Worm (Caenorhabditis elegans) whole organism, L1 larva: ENCODE data around the gene arrd-14.

Experiments used
- C04F5.9 ChIP-seq: sonication (generic microtip); optimal IDR thresholded peaks from 2 replicates; lab custom pipeline; 2016; ENCODE audit warnings: missing genetic modification characterization, missing compliant biosample characterization
- alr-1 ChIP-seq: fragments of 200-800 bp; sonication (Bioruptor generic); optimal IDR thresholded peaks from 2 replicates; lab custom pipeline; 2018; ENCODE audit warnings: borderline replicate concordance, mild to moderate bottlenecking, missing genetic modification characterization, missing compliant biosample characterization
- ama-1 ChIP-seq: fragments of 150-350 bp; optimal IDR thresholded peaks from 2 replicates; lab custom pipeline; 2014
- efl-1 ChIP-seq, 4 experiments: fragments of 150-350 bp; optimal IDR thresholded peaks in 3 of 4; peaks in 1 of 4; 1 replicate in 1 of 4; 2 replicates in 3 of 4; lab custom pipeline; 2014; ENCODE audit warnings: missing biosample characterization in 2 of 4, missing genetic modification characterization in 2 of 4, missing genetic modification reagents in 2 of 4
- elt-3 ChIP-seq, 6 experiments: fragments of 150-350 bp in 1 of 6; sonication (generic microtip); optimal IDR thresholded peaks; 2 replicates each; lab custom pipeline; 2017 to 2018; ENCODE audit warnings: missing biosample characterization in 6 of 6, missing genetic modification characterization in 6 of 6, inconsistent platforms in 1 of 6
- fos-1 ChIP-seq: fragments of 150-350 bp; optimal IDR thresholded peaks from 2 replicates; lab custom pipeline; 2014; ENCODE audit warnings: missing biosample characterization, missing genetic modification characterization
- isw-1 ChIP-seq: fragments of 200-800 bp; sonication (Bioruptor generic); IDR thresholded peaks from 2 replicates; pipeline ENCODE4 v1.3.6; 2022; ENCODE audit warnings: missing genetic modification characterization, missing compliant biosample characterization
- nhr-11 ChIP-seq: fragments of 150-350 bp; optimal IDR thresholded peaks from 2 replicates; lab custom pipeline; 2014; ENCODE audit warnings: missing biosample characterization, missing genetic modification characterization
- nhr-71 ChIP-seq: sonication (generic microtip); optimal IDR thresholded peaks from 2 replicates; lab custom pipeline; 2016; ENCODE audit warnings: mild to moderate bottlenecking, missing genetic modification characterization, moderate library complexity, missing compliant biosample characterization
- zag-1 ChIP-seq: fragments of 150-350 bp; optimal IDR thresholded peaks from 2 replicates; lab custom pipeline; 2014; ENCODE audit warnings: missing biosample characterization, missing genetic modification characterization

Gene arrd-14

DNA sequence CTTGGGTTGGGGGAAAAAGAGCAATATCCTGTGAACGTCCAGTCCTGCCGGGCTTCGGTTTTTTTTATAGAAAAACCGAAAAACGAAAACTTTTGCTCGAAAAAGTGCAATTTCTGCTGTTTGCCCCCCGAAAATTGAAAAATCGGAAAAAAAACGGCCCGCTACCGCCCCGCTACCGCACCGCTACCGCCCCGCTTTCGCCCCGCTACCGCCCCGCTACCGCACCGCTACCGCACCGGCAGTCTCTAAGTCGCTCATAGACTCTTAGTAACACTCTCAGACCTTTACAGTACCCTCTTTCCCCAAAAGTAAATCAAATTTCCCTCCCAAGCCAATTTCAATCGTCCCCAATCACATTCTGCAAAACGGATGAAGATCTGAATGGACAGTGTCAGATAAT, 43.0 kb downstream of the arrd-14 start:
- TF ChIP-seq efl-1 (optimal IDR thresholded peaks at IDR 0.05; lab: Kevin White, UChicago) (no peak), efl-1 (GFP tag; optimal IDR thresholded peaks at IDR 0.05 in 1 of 2; lab: Kevin White, UChicago) (no peak), isw-1 (GFP tag; lab: Robert Waterston, UW) (no peak)

DNA sequence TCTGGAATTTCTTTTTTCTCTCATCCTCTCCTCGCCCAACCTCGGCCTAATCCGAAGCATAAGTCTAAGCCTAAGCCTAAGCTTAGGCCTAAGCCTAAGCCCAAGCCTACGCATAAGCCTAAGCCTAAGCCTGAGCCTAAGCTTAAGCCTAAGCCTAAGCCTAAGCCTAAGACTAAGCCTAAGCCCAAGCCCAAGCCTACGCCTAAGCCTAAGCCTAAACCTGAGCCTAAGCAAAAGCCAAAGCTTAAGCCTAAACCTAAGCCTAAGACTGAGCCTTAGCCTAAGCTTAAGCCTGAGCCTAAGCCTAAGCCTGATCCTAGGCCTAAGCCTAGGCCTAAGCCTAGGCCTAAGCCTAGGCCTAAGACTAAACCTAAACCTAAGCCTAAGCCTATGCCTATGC, 44.2 kb downstream of the arrd-14 start:
- TF ChIP-seq efl-1 (optimal IDR thresholded peaks at IDR 0.05; lab: Kevin White, UChicago) (no peak), efl-1 (GFP tag; optimal IDR thresholded peaks at IDR 0.05 in 1 of 2; lab: Kevin White, UChicago) (peak in 1 of 2 experiments; percentile 50), nhr-71 (tag; lab: Kevin White, UChicago) (no peak), alr-1 (no peak), C04F5.9 (tag; lab: Kevin White, UChicago) (no peak), zag-1 (no peak), nhr-11 (no peak), elt-3 (tag; optimal IDR thresholded peaks at IDR 0.05; lab: Kevin White, UChicago) (no peak), fos-1 (no peak), ama-1 (lab: Kevin White, UChicago) (no peak)
